Worm (Caenorhabditis elegans): Measurements from ENCODE around the gene K04B12.2.

- TF ChIP-seq ztf-23 (GFP tag; IDR thresholded peaks at IDR 0.05) (no peak), flt-1 (GFP tag; IDR thresholded peaks at IDR 0.05) (no peak), med-1 (GFP tag; optimal IDR thresholded peaks at IDR 0.05; ENCODE audit: insufficient read depth) (no peak), T22C8.4 (GFP tag; IDR thresholded peaks at IDR 0.05) (no peak), ref-1 (GFP tag; conservative IDR thresholded peaks at IDR 0.05) (no peak), tab-1 (GFP tag; IDR thresholded peaks at IDR 0.05) (no peak)
Measured at ce11 chrII:14424791-14425190, 13.0 kb downstream of the K04B12.2 start, which contains the start of gene plx-2.
